Fruit fly (Drosophila melanogaster) whole organism, wandering third instar larva: ENCODE data around the gene CG6465.

Experiments used
- CG32264 ChIP-seq: fragments of 200-800 bp; sonication (Bioruptor generic); optimal IDR thresholded peaks from 2 replicates; lab custom pipeline; 2016; ENCODE audit warnings: missing biosample characterization, missing genetic modification characterization
- CG9705 ChIP-seq: fragments of 200-800 bp; sonication (Bioruptor generic); optimal IDR thresholded peaks from 2 replicates; lab custom pipeline; 2018; ENCODE audit warnings: missing biosample characterization, mild to moderate bottlenecking, missing genetic modification characterization
- Hr78 ChIP-seq: fragments of >200 bp; optimal IDR thresholded peaks from 2 replicates; lab custom pipeline; 2017; ENCODE audit warnings: missing biosample characterization, missing genetic modification characterization
- Myc ChIP-seq: fragments of >200 bp; optimal IDR thresholded peaks from 2 replicates; lab custom pipeline; 2017
- h ChIP-seq: fragments of 200-800 bp; sonication (Bioruptor generic); optimal IDR thresholded peaks from 3 replicates; lab custom pipeline; 2016; ENCODE audit warnings: missing biosample characterization, mild to moderate bottlenecking, missing genetic modification characterization
- lola ChIP-seq: fragments of >200 bp; optimal IDR thresholded peaks from 2 replicates; lab custom pipeline; 2017; ENCODE audit warnings: missing biosample characterization, missing genetic modification characterization
- pan ChIP-seq: fragments of >200 bp; optimal IDR thresholded peaks from 2 replicates; lab custom pipeline; 2017
- psq ChIP-seq: fragments of 200-800 bp; sonication (Bioruptor generic); optimal IDR thresholded peaks from 3 replicates; lab custom pipeline; 2017; ENCODE audit warnings: missing biosample characterization, mild to moderate bottlenecking, missing genetic modification characterization, moderate library complexity
- rgr ChIP-seq: fragments of 200-800 bp; sonication (Bioruptor generic); optimal IDR thresholded peaks from 3 replicates; lab custom pipeline; 2016; ENCODE audit warnings: missing biosample characterization, mild to moderate bottlenecking, missing genetic modification characterization
- sv ChIP-seq: fragments of 200-800 bp; sonication (Bioruptor generic); optimal IDR thresholded peaks from 3 replicates; lab custom pipeline; 2016; ENCODE audit warnings: missing biosample characterization, missing genetic modification characterization
- usp ChIP-seq: fragments of >200 bp; optimal IDR thresholded peaks from 2 replicates; lab custom pipeline; 2017; ENCODE audit warnings: missing biosample characterization, missing genetic modification characterization
- woc ChIP-seq: sonication (Bioruptor generic); optimal IDR thresholded peaks from 2 replicates; lab custom pipeline; 2016; ENCODE audit warnings: missing biosample characterization, mild to moderate bottlenecking, missing genetic modification characterization

dm6 chr3R:10650641-10651318 lies 26.3 kb downstream of the CG6465 start:
- TF ChIP-seq usp (GFP tag; lab: Kevin White, UChicago) (no peak), woc (GFP tag; lab: Kevin White, UChicago) (no peak), pan (no peak), psq (GFP tag; lab: Kevin White, UChicago) (no peak), sv (GFP tag; lab: Kevin White, UChicago) (no peak), CG32264 (GFP tag; lab: Kevin White, UChicago) (no peak), Myc (no peak), Hr78 (GFP tag; lab: Kevin White, UChicago) (no peak), lola (GFP tag; lab: Kevin White, UChicago) (no peak), h (GFP tag; lab: Kevin White, UChicago) (no peak), CG9705 (GFP tag; lab: Kevin White, UChicago) (no peak), rgr (GFP tag; lab: Kevin White, UChicago) (no peak)
